Worm (Caenorhabditis elegans): ENCODE data around the gene par-3.
A peak's percentile ranks its signal among the peaks of the same experiment; 100 is the strongest.

Gene par-3

DNA sequence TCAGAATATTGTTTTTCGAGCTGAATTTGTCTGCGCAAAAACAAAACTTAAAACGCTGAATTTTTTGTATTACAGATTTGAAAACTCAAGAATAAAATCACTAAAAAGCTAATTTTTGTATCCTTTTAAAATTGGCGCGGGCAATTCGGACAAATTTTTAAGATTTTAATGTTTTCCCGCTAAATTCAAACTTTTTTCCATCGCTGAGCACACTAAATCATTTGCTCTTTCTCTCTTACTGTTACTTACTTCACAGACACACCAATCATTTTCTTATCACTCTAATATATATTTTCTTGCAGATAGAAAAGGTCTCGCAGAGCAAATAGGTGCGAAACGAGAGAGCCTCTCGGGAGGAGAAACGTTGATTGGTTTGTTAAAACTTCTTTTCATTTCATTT lies at the start of gene par-3:
Gene par-3, plus strand, starts transcription at position 301 of the 400 bp plus-strand sequence.
- no peak for TF ChIP-seq tbx-2 (tag; optimal IDR thresholded peaks at IDR 0.05)
- no peak for TF ChIP-seq C34B4.2 (tag; optimal IDR thresholded peaks at IDR 0.05)
- no peak for TF ChIP-seq ets-5 (GFP tag; IDR thresholded peaks at IDR 0.05)
- no peak for TF ChIP-seq tlp-1 (tag; optimal IDR thresholded peaks at IDR 0.05)
- no peak for TF ChIP-seq dsc-1 (tag; optimal IDR thresholded peaks at IDR 0.05)
- TF ChIP-seq pag-3 (tag; optimal IDR thresholded peaks at IDR 0.05; ENCODE audit: borderline replicate concordance, insufficient read depth), result no peak
- no peak for TF ChIP-seq hlh-4 (tag; optimal IDR thresholded peaks at IDR 0.05)
- no peak for TF ChIP-seq ceh-88 (GFP tag; IDR thresholded peaks at IDR 0.05)
- no peak for TF ChIP-seq aly-2 (tag; optimal IDR thresholded peaks at IDR 0.05)
- no peak for TF ChIP-seq elt-3 (tag; optimal IDR thresholded peaks at IDR 0.05)
- no peak for TF ChIP-seq mdl-1 (tag; optimal IDR thresholded peaks at IDR 0.05)
- no peak for TF ChIP-seq C04F5.9 (tag; optimal IDR thresholded peaks at IDR 0.05)
- no peak for TF ChIP-seq isw-1 (GFP tag; IDR thresholded peaks at IDR 0.05)

DNA sequence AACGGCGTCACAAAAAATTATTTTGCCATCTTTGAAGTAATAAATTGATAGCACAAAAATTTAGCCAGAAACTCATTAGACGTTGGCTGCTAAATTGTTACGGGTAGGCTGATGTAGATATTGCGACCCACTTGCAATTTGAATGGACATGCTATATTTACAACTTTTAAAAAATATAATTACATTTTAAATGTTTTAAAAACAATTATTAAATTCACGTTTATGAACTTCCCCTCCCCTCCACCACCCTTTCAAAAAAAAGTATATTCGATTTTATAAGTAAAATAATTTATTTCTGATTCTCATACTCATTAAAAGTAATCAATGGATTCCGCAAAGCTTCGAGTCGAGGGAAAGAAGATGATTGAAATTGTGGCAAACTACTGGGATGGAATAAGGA lies 49.4 kb upstream of the par-3 start, which contains the start of gene basl-1:
Gene basl-1, plus strand, starts transcription at position 301 of the 400 bp plus-strand sequence.
- no peak for TF ChIP-seq hpl-2 (GFP tag; optimal IDR thresholded peaks at IDR 0.05)
- TF ChIP-seq fkh-4 (tag; optimal IDR thresholded peaks at IDR 0.05; ENCODE audit: borderline replicate concordance), result no peak
- TF ChIP-seq blmp-1 (tag; optimal IDR thresholded peaks at IDR 0.05), result no peak
- no peak for TF ChIP-seq unc-62 (GFP tag; optimal IDR thresholded peaks at IDR 0.05)
- no peak for TF ChIP-seq Y116A8C.19 (tag; optimal IDR thresholded peaks at IDR 0.05; ENCODE audit: borderline replicate concordance)
- TF ChIP-seq aly-2 (tag; optimal IDR thresholded peaks at IDR 0.05), result no peak
- TF ChIP-seq hlh-4 (tag; optimal IDR thresholded peaks at IDR 0.05), result no peak
- TF ChIP-seq ceh-88 (GFP tag; IDR thresholded peaks at IDR 0.05), result no peak
- no peak for TF ChIP-seq nhr-19 (GFP tag; conservative IDR thresholded peaks at IDR 0.05)
- TF ChIP-seq tbx-2 (tag; optimal IDR thresholded peaks at IDR 0.05), result no peak
- no peak for TF ChIP-seq ceh-63 (GFP tag; optimal IDR thresholded peaks at IDR 0.05)
- no peak for TF ChIP-seq pax-3 (tag; optimal IDR thresholded peaks at IDR 0.05)
- no peak for TF ChIP-seq ceh-8 (GFP tag; optimal IDR thresholded peaks at IDR 0.05)
- no peak for TF ChIP-seq mef-2 (tag; optimal IDR thresholded peaks at IDR 0.05)
- TF ChIP-seq vab-15 (tag; optimal IDR thresholded peaks at IDR 0.05), result no peak
- TF ChIP-seq C16A3.4 (tag; optimal IDR thresholded peaks at IDR 0.05), result no peak
- TF ChIP-seq ces-1 (GFP tag; optimal IDR thresholded peaks at IDR 0.05), result no peak
- TF ChIP-seq zag-1 (tag; optimal IDR thresholded peaks at IDR 0.05), result no peak

DNA sequence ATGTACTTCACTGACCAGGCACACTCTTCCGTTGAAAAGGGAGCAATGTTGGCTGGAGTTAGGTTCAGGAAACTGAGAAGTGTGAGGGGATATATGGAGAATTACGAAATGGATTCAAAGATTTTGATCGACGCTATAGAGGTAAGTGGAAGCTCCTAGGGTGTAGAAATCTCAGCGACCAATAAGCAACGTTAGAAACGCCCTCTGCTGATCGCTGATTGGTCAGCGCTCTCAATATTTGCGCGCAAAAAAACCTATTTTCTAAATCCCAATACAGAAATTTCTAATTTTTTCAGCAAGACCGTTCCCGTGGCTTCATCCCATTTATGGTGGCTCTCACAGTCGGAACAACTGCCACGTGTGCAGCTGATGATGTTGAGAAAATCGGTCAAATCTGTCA lies 48.4 kb upstream of the par-3 start:
- TF ChIP-seq snu-23 (GFP tag; optimal IDR thresholded peaks at IDR 0.05) (no peak), ets-5 (GFP tag; IDR thresholded peaks at IDR 0.05) (no peak), dpl-1 (GFP tag; optimal IDR thresholded peaks at IDR 0.05) (no peak), sox-4 (tag; optimal IDR thresholded peaks at IDR 0.05) (no peak), ces-1 (GFP tag; optimal IDR thresholded peaks at IDR 0.05) (no peak), fkh-4 (tag; optimal IDR thresholded peaks at IDR 0.05; ENCODE audit: borderline replicate concordance) (no peak), F16B12.6 (tag; optimal IDR thresholded peaks at IDR 0.05) (no peak), fkh-10 (GFP tag; optimal IDR thresholded peaks at IDR 0.05) (no peak), nhr-85 (tag) (no peak), irx-1 (tag; optimal IDR thresholded peaks at IDR 0.05) (no peak), elt-3 (tag; optimal IDR thresholded peaks at IDR 0.05) (no peak), nhr-237 (tag; optimal IDR thresholded peaks at IDR 0.05) (no peak), C16A3.4 (tag; optimal IDR thresholded peaks at IDR 0.05) (no peak), zag-1 (tag; optimal IDR thresholded peaks at IDR 0.05) (no peak), tbx-2 (tag; optimal IDR thresholded peaks at IDR 0.05) (no peak)

DNA sequence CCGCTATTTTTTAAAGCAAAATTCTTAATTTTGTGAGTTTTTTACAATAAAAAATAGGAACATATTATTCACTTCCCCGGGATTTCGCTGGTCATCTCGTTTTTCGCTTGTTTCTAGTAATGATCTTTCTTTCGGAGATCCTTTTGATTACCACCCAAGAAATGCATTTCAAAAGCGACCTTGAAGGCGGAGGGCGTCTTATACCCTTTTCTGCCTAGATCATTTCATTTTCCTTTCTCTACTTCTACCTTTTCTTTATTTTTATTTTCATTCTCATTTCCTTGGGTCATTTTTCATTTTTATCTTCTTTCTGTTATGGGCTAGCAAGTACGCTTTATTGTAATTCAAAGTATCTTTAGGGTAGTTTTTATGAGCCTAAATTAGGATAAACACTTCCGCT lies 43.8 kb upstream of the par-3 start:
- TF ChIP-seq aly-2 (tag; optimal IDR thresholded peaks at IDR 0.05) (no peak), fkh-8 (tag; optimal IDR thresholded peaks at IDR 0.05) (no peak), unc-130 (tag; optimal IDR thresholded peaks at IDR 0.05) (no peak), lin-35 (GFP tag; optimal IDR thresholded peaks at IDR 0.05) (no peak), mef-2 (tag; optimal IDR thresholded peaks at IDR 0.05) (no peak), vab-15 (tag; optimal IDR thresholded peaks at IDR 0.05) (no peak), lin-14 (GFP tag; optimal IDR thresholded peaks at IDR 0.05) (peak; percentile 15), alr-1 (tag; optimal IDR thresholded peaks at IDR 0.05; ENCODE audit: borderline replicate concordance) (no peak), mep-1 (tag; optimal IDR thresholded peaks at IDR 0.05) (no peak), lin-13 (GFP tag; optimal IDR thresholded peaks at IDR 0.05) (no peak), aha-1 (tag; optimal IDR thresholded peaks at IDR 0.05) (no peak), nhr-237 (tag; optimal IDR thresholded peaks at IDR 0.05) (no peak), nhr-77 (tag; optimal IDR thresholded peaks at IDR 0.05) (no peak), blmp-1 (tag; optimal IDR thresholded peaks at IDR 0.05) (peak; percentile 95), nhr-85 (tag) (peak; percentile 80)
